Fruit fly (Drosophila melanogaster) whole organism, embryonic: ENCODE results near the gene Ddc.
A peak's percentile ranks its signal among the peaks of the same experiment; 100 is the strongest.

Experiments used
- Ada2b ChIP-seq: fragments of 200-800 bp; sonication (Bioruptor generic); IDR thresholded peaks from 2 replicates; pipeline ENCODE4 v1.3.6; 2022; ENCODE audit warnings: missing biosample characterization, missing genetic modification characterization
- CG10565 ChIP-seq: fragments of 200-800 bp; sonication (Bioruptor generic); optimal IDR thresholded peaks from 3 replicates; lab custom pipeline; 2016; ENCODE audit warnings: missing biosample characterization, mild to moderate bottlenecking, missing genetic modification characterization
- CG11247 ChIP-seq: fragments of 200-800 bp; sonication (Bioruptor generic); IDR thresholded peaks from 2 replicates; pipeline ENCODE4 v1.3.6; 2022; ENCODE audit warnings: missing biosample characterization, missing genetic modification characterization
- CG11504 ChIP-seq: fragments of 200-800 bp; sonication (Bioruptor generic); optimal IDR thresholded peaks from 3 replicates; lab custom pipeline; 2019; ENCODE audit warnings: missing biosample characterization, mild to moderate bottlenecking, missing genetic modification characterization, moderate library complexity
- CG12299 ChIP-seq: fragments of 200-800 bp; sonication (Bioruptor generic); optimal IDR thresholded peaks from 2 replicates; lab custom pipeline; 2018; ENCODE audit warnings: missing biosample characterization, mild to moderate bottlenecking, missing genetic modification characterization
- CG14014 ChIP-seq: fragments of 200-800 bp; sonication (Bioruptor generic); IDR thresholded peaks from 2 replicates; pipeline ENCODE4 v1.3.6; 2022; ENCODE audit warnings: missing biosample characterization, missing genetic modification characterization
- CG15479 ChIP-seq: fragments of 200-800 bp; sonication (Bioruptor generic); optimal IDR thresholded peaks from 3 replicates; lab custom pipeline; 2019; ENCODE audit warnings: missing biosample characterization, mild to moderate bottlenecking, missing genetic modification characterization, moderate library complexity
- CG1602 ChIP-seq: fragments of 200-800 bp; sonication (Bioruptor generic); optimal IDR thresholded peaks from 3 replicates; lab custom pipeline; 2016; ENCODE audit warnings: missing biosample characterization, missing genetic modification characterization
- CG2120 ChIP-seq: fragments of 200-800 bp; sonication (Bioruptor generic); optimal IDR thresholded peaks from 3 replicates; lab custom pipeline; 2016; ENCODE audit warnings: missing biosample characterization, missing genetic modification characterization
- CG2712 ChIP-seq: fragments of 200-800 bp; optimal IDR thresholded peaks from 3 replicates; lab custom pipeline; 2019; ENCODE audit warnings: missing biosample characterization, mild to moderate bottlenecking, missing genetic modification characterization, moderate library complexity
- CG32767 ChIP-seq: fragments of 200-800 bp; sonication (Bioruptor generic); IDR thresholded peaks from 2 replicates; pipeline ENCODE4 v1.3.6; 2022; ENCODE audit warnings: missing biosample characterization, missing genetic modification characterization
- CG4360 ChIP-seq: fragments of 200-800 bp; sonication (Bioruptor generic); IDR thresholded peaks from 2 replicates; pipeline ENCODE4 v1.3.6; 2022; ENCODE audit warnings: missing biosample characterization, missing genetic modification characterization
- CG6254 ChIP-seq: fragments of 200-800 bp; sonication (Bioruptor generic); optimal IDR thresholded peaks from 3 replicates; lab custom pipeline; 2017; ENCODE audit warnings: mild to moderate bottlenecking, missing biosample characterization, missing genetic modification reagents, missing genetic modification characterization
- CG6683 ChIP-seq: fragments of 200-800 bp; sonication (Bioruptor generic); optimal IDR thresholded peaks from 2 replicates; lab custom pipeline; 2017; ENCODE audit warnings: missing biosample characterization, mild to moderate bottlenecking, missing genetic modification characterization, missing genetic modification reagents
- CG7357 ChIP-seq: fragments of 200-800 bp; sonication (Bioruptor generic); IDR thresholded peaks from 3 replicates; pipeline ENCODE4 v1.3.6; 2022; ENCODE audit warnings: missing biosample characterization, missing genetic modification characterization
- CG7839 ChIP-seq: fragments of 200-800 bp; sonication (Bioruptor generic); optimal IDR thresholded peaks from 3 replicates; lab custom pipeline; 2018; ENCODE audit warnings: missing biosample characterization, mild to moderate bottlenecking, missing genetic modification characterization, moderate library complexity
- CG8388 ChIP-seq: fragments of 200-800 bp; sonication (Bioruptor generic); optimal IDR thresholded peaks from 2 replicates; lab custom pipeline; 2019; ENCODE audit warnings: missing biosample characterization, mild to moderate bottlenecking, missing genetic modification characterization, moderate library complexity
- CG9817 ChIP-seq: fragments of 200-800 bp; sonication (Bioruptor generic); optimal IDR thresholded peaks from 2 replicates; lab custom pipeline; 2018; ENCODE audit warnings: missing biosample characterization, mild to moderate bottlenecking, missing genetic modification characterization, moderate library complexity
- CoRest ChIP-seq: fragments of 200-800 bp; sonication (Bioruptor generic); optimal IDR thresholded peaks from 3 replicates; lab custom pipeline; 2018; ENCODE audit warnings: missing biosample characterization, mild to moderate bottlenecking, missing genetic modification characterization, moderate library complexity
- D ChIP-seq, 2 experiments: fragments of 200-800 bp in 1 of 2; fragments of >200 bp in 1 of 2; sonication (Bioruptor generic) in 1 of 2; optimal IDR thresholded peaks; 2 replicates in 1 of 2; 3 replicates in 1 of 2; lab custom pipeline; 2017; ENCODE audit warnings: mild to moderate bottlenecking in 1 of 2, missing biosample characterization in 1 of 2, missing genetic modification characterization in 1 of 2, missing genetic modification reagents in 1 of 2
- Ets97D ChIP-seq: fragments of 200-800 bp; sonication (Bioruptor generic); optimal IDR thresholded peaks from 3 replicates; lab custom pipeline; 2016; ENCODE audit warnings: missing biosample characterization, missing genetic modification characterization
- HHEX ChIP-seq: fragments of 200-800 bp; sonication (Bioruptor generic); optimal IDR thresholded peaks from 3 replicates; lab custom pipeline; 2017; ENCODE audit warnings: missing biosample characterization, mild to moderate bottlenecking, missing genetic modification characterization, missing genetic modification reagents
- Med ChIP-seq: fragments of 200-800 bp; sonication (Bioruptor generic); peaks from one replicate; lab custom pipeline; 2016; ENCODE audit warnings: missing biosample characterization, missing genetic modification characterization, mild to moderate bottlenecking, inconsistent platforms, moderate library complexity
- NC2β ChIP-seq: fragments of 200-800 bp; sonication (Bioruptor generic); optimal IDR thresholded peaks from 2 replicates; lab custom pipeline; 2016; ENCODE audit warnings: missing biosample characterization, missing genetic modification characterization
- Ptx1 ChIP-seq: fragments of 200-800 bp; sonication (Bioruptor generic); IDR thresholded peaks from 2 replicates; pipeline ENCODE4 v1.3.6; 2022; ENCODE audit warnings: missing biosample characterization, missing genetic modification characterization
- Sry-β ChIP-seq: fragments of 200-800 bp; sonication (Bioruptor generic); optimal IDR thresholded peaks from 2 replicates; lab custom pipeline; 2018; ENCODE audit warnings: missing biosample characterization, mild to moderate bottlenecking, missing genetic modification characterization, moderate library complexity
- Sry-δ ChIP-seq: fragments of 200-800 bp; sonication (Bioruptor generic); optimal IDR thresholded peaks from 2 replicates; lab custom pipeline; 2016; ENCODE audit warnings: missing biosample characterization, missing genetic modification characterization
- Xrp1 ChIP-seq: fragments of 200-800 bp; sonication (Bioruptor generic); IDR thresholded peaks from 2 replicates; pipeline ENCODE4 v1.3.6; 2022; ENCODE audit warnings: missing biosample characterization, missing genetic modification characterization
- aop ChIP-seq: fragments of 200-800 bp; sonication (Bioruptor generic); IDR thresholded peaks from 2 replicates; pipeline ENCODE4 v1.3.6; 2022; ENCODE audit warnings: missing biosample characterization, missing genetic modification characterization
- ash1 ChIP-seq: fragments of 200-800 bp; sonication (Bioruptor generic); optimal IDR thresholded peaks from 2 replicates; lab custom pipeline; 2018; ENCODE audit warnings: missing biosample characterization, mild to moderate bottlenecking, missing genetic modification characterization
- cad ChIP-seq: fragments of >200 bp; optimal IDR thresholded peaks from 2 replicates; lab custom pipeline; 2017; ENCODE audit warnings: missing biosample characterization, missing genetic modification characterization
- corto ChIP-seq: fragments of 200-800 bp; sonication (Bioruptor generic); optimal IDR thresholded peaks from 2 replicates; lab custom pipeline; 2016; ENCODE audit warnings: missing biosample characterization, mild to moderate bottlenecking, missing genetic modification characterization, moderate library complexity
- crol ChIP-seq: fragments of 200-800 bp; sonication (Bioruptor generic); IDR thresholded peaks from 2 replicates; pipeline ENCODE4 v1.3.6; 2022; ENCODE audit warnings: missing biosample characterization, missing genetic modification characterization
- cwo ChIP-seq: fragments of 200-800 bp; sonication (Bioruptor generic); optimal IDR thresholded peaks from 3 replicates; lab custom pipeline; 2017; ENCODE audit warnings: missing biosample characterization, missing genetic modification characterization, mild to moderate bottlenecking, moderate library complexity, missing genetic modification reagents
- dysf ChIP-seq: fragments of 200-800 bp; sonication (Bioruptor generic); IDR thresholded peaks from 3 replicates; pipeline ENCODE4 v1.3.6; 2022; ENCODE audit warnings: missing biosample characterization, missing genetic modification characterization
- gem ChIP-seq: fragments of 200-800 bp; sonication (Bioruptor generic); optimal IDR thresholded peaks from 2 replicates; lab custom pipeline; 2019; ENCODE audit warnings: missing biosample characterization, mild to moderate bottlenecking, missing genetic modification characterization, moderate library complexity
- kni ChIP-seq: fragments of 200-800 bp; sonication (Bioruptor generic); optimal IDR thresholded peaks from 3 replicates; lab custom pipeline; 2017; ENCODE audit warnings: mild to moderate bottlenecking, missing biosample characterization, missing genetic modification reagents, missing genetic modification characterization
- mirr ChIP-seq: fragments of 200-800 bp; sonication (Bioruptor generic); optimal IDR thresholded peaks from 3 replicates; lab custom pipeline; 2018; ENCODE audit warnings: missing biosample characterization, mild to moderate bottlenecking, missing genetic modification characterization
- nau ChIP-seq: fragments of 200-800 bp; sonication (Bioruptor generic); optimal IDR thresholded peaks from 3 replicates; lab custom pipeline; 2017; ENCODE audit warnings: missing biosample characterization, mild to moderate bottlenecking, missing genetic modification characterization, missing genetic modification reagents
- oc ChIP-seq: fragments of 200-800 bp; sonication (Bioruptor generic); optimal IDR thresholded peaks from 2 replicates; lab custom pipeline; 2018; ENCODE audit warnings: missing biosample characterization, mild to moderate bottlenecking, missing genetic modification characterization, moderate library complexity
- pb ChIP-seq: fragments of 200-800 bp; sonication (Bioruptor generic); optimal IDR thresholded peaks from 3 replicates; lab custom pipeline; 2016; ENCODE audit warnings: missing biosample characterization, missing genetic modification characterization
- phol ChIP-seq: fragments of 200-800 bp; sonication (Bioruptor generic); optimal IDR thresholded peaks from 3 replicates; lab custom pipeline; 2018; ENCODE audit warnings: missing biosample characterization, mild to moderate bottlenecking, missing genetic modification characterization, moderate library complexity
- psq ChIP-seq: fragments of 200-800 bp; sonication (Bioruptor generic); optimal IDR thresholded peaks from 2 replicates; lab custom pipeline; 2017; ENCODE audit warnings: missing biosample characterization, missing genetic modification characterization
- rib ChIP-seq: fragments of 200-800 bp; sonication (Bioruptor generic); IDR thresholded peaks from 2 replicates; pipeline ENCODE4 v1.3.6; 2022; ENCODE audit warnings: missing biosample characterization, missing genetic modification characterization
- sqz ChIP-seq: fragments of 200-800 bp; sonication (Bioruptor generic); optimal IDR thresholded peaks from 3 replicates; lab custom pipeline; 2018; ENCODE audit warnings: missing biosample characterization, mild to moderate bottlenecking, missing genetic modification characterization
- unc-4 ChIP-seq: fragments of 200-800 bp; sonication (Bioruptor generic); IDR thresholded peaks from 2 replicates; pipeline ENCODE4 v1.3.6; 2022; ENCODE audit warnings: missing biosample characterization, missing genetic modification characterization; ENCODE audit not compliant: partially characterized antibody
- usp ChIP-seq: fragments of >200 bp; optimal IDR thresholded peaks from 2 replicates; lab custom pipeline; 2017; ENCODE audit warnings: missing biosample characterization, missing genetic modification characterization
- wor ChIP-seq: fragments of 200-800 bp; sonication (Bioruptor generic); IDR thresholded peaks from 2 replicates; pipeline ENCODE4 v1.3.6; 2022; ENCODE audit warnings: missing biosample characterization, missing genetic modification characterization

Gene Ddc

dm6 chr2L:19134814-19135523, 14.9 kb upstream of the Ddc start, which contains the start of gene Polr1D (continued):
- TF ChIP-seq CG2712 (tag; lab: Kevin White, UChicago), result peak; percentile 23
- TF ChIP-seq oc (tag; lab: Kevin White, UChicago), result peak; percentile 52
- peak; percentile 48 for TF ChIP-seq gem (tag; lab: Kevin White, UChicago)
- TF ChIP-seq crol (GFP tag; lab: Robert Waterston, UW), result peak; percentile 97
- TF ChIP-seq phol (tag; lab: Kevin White, UChicago), result peak; percentile 1
- TF ChIP-seq unc-4 (GFP tag; lab: Robert Waterston, UW), result 0 out of 2 replicates have a peak, but pooled peaks have one; percentile 26
- TF ChIP-seq CG14014 (GFP tag; lab: Robert Waterston, UW), result no peak
- peak; percentile 80 for TF ChIP-seq Med (GFP tag; lab: Kevin White, UChicago)
- TF ChIP-seq usp (GFP tag; lab: Kevin White, UChicago), result no peak
- TF ChIP-seq CG15479 (GFP tag; lab: Kevin White, UChicago), result peak; percentile 78
- TF ChIP-seq Ptx1, result 0 out of 2 replicates have a peak, but pooled peaks have one; percentile 35
- no peak for TF ChIP-seq wor (GFP tag; lab: Robert Waterston, UW)
- TF ChIP-seq CG9817 (tag; lab: Kevin White, UChicago), result no peak
- peak; percentile 43 for TF ChIP-seq CG7839
- TF ChIP-seq kni (GFP tag; lab: Kevin White, UChicago), result peak; percentile 92
- TF ChIP-seq CG11247 (GFP tag; lab: Robert Waterston, UW), result 0 out of 2 replicates have a peak, but pooled peaks have one; percentile 32
- TF ChIP-seq CG8388 (GFP tag; lab: Kevin White, UChicago), result peak; percentile 33
- TF ChIP-seq dysf (GFP tag; lab: Robert Waterston, UW), result peak; percentile 21; the same call in 1 of the 3 replicates
- peak; percentile 89 for TF ChIP-seq CG4360 (GFP tag; lab: Robert Waterston, UW)
- peak; percentile 83 for TF ChIP-seq CG32767 (GFP tag; lab: Robert Waterston, UW)
- peak; percentile 43 for TF ChIP-seq CG11504 (tag; lab: Kevin White, UChicago)
- peak; percentile 91 for TF ChIP-seq D (optimal IDR thresholded peaks at IDR 0.05; lab: Kevin White, UChicago)
- no peak for TF ChIP-seq D (GFP tag; optimal IDR thresholded peaks at IDR 0.05; lab: Kevin White, UChicago)
- TF ChIP-seq CG2120, result peak; percentile 2
- TF ChIP-seq CoRest (tag; lab: Kevin White, UChicago), result peak; percentile 48
- no peak for TF ChIP-seq corto (GFP tag; lab: Kevin White, UChicago)
- TF ChIP-seq mirr (GFP tag; lab: Kevin White, UChicago), result peak; percentile 76
- no peak for TF ChIP-seq Sry-δ
- no peak for TF ChIP-seq CG6683 (GFP tag; lab: Kevin White, UChicago)
- peak; percentile 10 for TF ChIP-seq cwo (GFP tag; lab: Kevin White, UChicago)
- TF ChIP-seq CG7357 (GFP tag; lab: Robert Waterston, UW), result peak; percentile 54; the same call in 2 of the 3 replicates
- TF ChIP-seq rib (GFP tag; lab: Robert Waterston, UW), result peak; percentile 88
- TF ChIP-seq Ada2b (GFP tag; lab: Robert Waterston, UW), result no peak
- peak; percentile 40 for TF ChIP-seq sqz (GFP tag; lab: Kevin White, UChicago)
- peak; percentile 55; the same call in 1 of the 2 replicates for TF ChIP-seq Xrp1 (GFP tag; lab: Robert Waterston, UW)
- TF ChIP-seq CG10565 (GFP tag; lab: Kevin White, UChicago), result no peak
- TF ChIP-seq psq (GFP tag; lab: Kevin White, UChicago), result no peak
- no peak for TF ChIP-seq Sry-β (GFP tag; lab: Kevin White, UChicago)
- TF ChIP-seq nau (GFP tag; lab: Kevin White, UChicago), result no peak
- TF ChIP-seq ash1, result peak; percentile 66
- TF ChIP-seq Ets97D (GFP tag; lab: Kevin White, UChicago), result no peak
- TF ChIP-seq aop (GFP tag; lab: Robert Waterston, UW), result 0 out of 2 replicates have a peak, but pooled peaks have one; percentile 6
- peak; percentile 7 for TF ChIP-seq CG1602 (GFP tag; lab: Kevin White, UChicago)
- peak; percentile 79 for TF ChIP-seq cad (GFP tag; lab: Kevin White, UChicago)
- TF ChIP-seq CG6254 (GFP tag; lab: Kevin White, UChicago), result no peak
- TF ChIP-seq CG12299, result peak; percentile 54
- TF ChIP-seq HHEX (GFP tag; lab: Kevin White, UChicago), result no peak
- no peak for TF ChIP-seq pb (GFP tag; lab: Kevin White, UChicago)
- TF ChIP-seq NC2β (GFP tag; lab: Kevin White, UChicago), result no peak
